Worm (Caenorhabditis elegans): ENCODE measurements around the gene nfx-1.

nfx-1 gene

ce11 chrIII:6350424-6350823 lies 24.8 kb upstream of the nfx-1 start:
- TF ChIP-seq ceh-22 (tag; optimal IDR thresholded peaks at IDR 0.05) (no peak), nhr-11 (tag; optimal IDR thresholded peaks at IDR 0.05) (no peak), unc-42 (tag; optimal IDR thresholded peaks at IDR 0.05) (peak; percentile 58), hlh-8 (tag; optimal IDR thresholded peaks at IDR 0.05) (no peak), ceh-30 (tag; optimal IDR thresholded peaks at IDR 0.05) (no peak), elt-4 (tag; optimal IDR thresholded peaks at IDR 0.05) (no peak)

- TF ChIP-seq odd-2 (tag; optimal IDR thresholded peaks at IDR 0.05) (no peak), T23F11.4 (GFP tag; optimal IDR thresholded peaks at IDR 0.05) (no peak), pros-1 (tag; optimal IDR thresholded peaks at IDR 0.05) (no peak), K09A11.1 (tag; optimal IDR thresholded peaks at IDR 0.05; ENCODE audit: insufficient read depth) (no peak), pax-1 (tag; optimal IDR thresholded peaks at IDR 0.05) (no peak), ceh-14 (tag; optimal IDR thresholded peaks at IDR 0.05) (no peak), ets-4 (tag; optimal IDR thresholded peaks at IDR 0.05) (no peak), tbx-2 (tag; optimal IDR thresholded peaks at IDR 0.05) (no peak), pag-3 (tag; optimal IDR thresholded peaks at IDR 0.05; ENCODE audit: borderline replicate concordance) (no peak), hlh-15 (tag; optimal IDR thresholded peaks at IDR 0.05) (no peak), ceh-45 (GFP tag; IDR thresholded peaks at IDR 0.05) (no peak), pqm-1 (tag; optimal IDR thresholded peaks at IDR 0.05) (no peak), mec-3 (tag; optimal IDR thresholded peaks at IDR 0.05; ENCODE audit: borderline replicate concordance) (no peak)
Measured at ce11 chrIII:6351438-6351837, 23.7 kb upstream of the nfx-1 start.

ce11 chrIII:6352459-6352858 lies 22.7 kb upstream of the nfx-1 start:
- no peak for TF ChIP-seq K02D7.2 (tag; optimal IDR thresholded peaks at IDR 0.05)
- TF ChIP-seq unc-42 (tag; optimal IDR thresholded peaks at IDR 0.05): peak; percentile 67

- TF ChIP-seq unc-55 (GFP tag; optimal IDR thresholded peaks at IDR 0.05): no peak
Measured at ce11 chrIII:6353084-6353483, 22.1 kb upstream of the nfx-1 start, which contains the start of gene akap-1. Gene akap-1, plus strand, starts transcription at chrIII:6353384.

- TF ChIP-seq sox-2 (GFP tag; IDR thresholded peaks at IDR 0.05) (no peak), elt-2 (tag; optimal IDR thresholded peaks at IDR 0.05) (no peak), nhr-232 (tag; optimal IDR thresholded peaks at IDR 0.05) (no peak)
Measured at ce11 chrIII:6355359-6355758, 19.8 kb upstream of the nfx-1 start.

- TF ChIP-seq dmd-4 (tag; optimal IDR thresholded peaks at IDR 0.05; ENCODE audit: borderline replicate concordance): no peak
- no peak for TF ChIP-seq ceh-19 (GFP tag; optimal IDR thresholded peaks at IDR 0.05)
- TF ChIP-seq ttx-3 (tag; optimal IDR thresholded peaks at IDR 0.05): no peak
- no peak for TF ChIP-seq ceh-18 (tag; optimal IDR thresholded peaks at IDR 0.05)
- no peak for TF ChIP-seq unc-42 (tag; optimal IDR thresholded peaks at IDR 0.05)
- TF ChIP-seq madf-2 (tag; optimal IDR thresholded peaks at IDR 0.05): no peak
- no peak for TF ChIP-seq nfya-1 (tag; optimal IDR thresholded peaks at IDR 0.05)
- TF ChIP-seq ceh-14 (tag; optimal IDR thresholded peaks at IDR 0.05): no peak
- TF ChIP-seq rnt-1 (tag; optimal IDR thresholded peaks at IDR 0.05): no peak
- no peak for TF ChIP-seq ceh-34 (tag; optimal IDR thresholded peaks at IDR 0.05)
- no peak for TF ChIP-seq pros-1 (tag; optimal IDR thresholded peaks at IDR 0.05)
- TF ChIP-seq hlh-30 (tag; optimal IDR thresholded peaks at IDR 0.05; ENCODE audit: insufficient read depth): no peak
- no peak for TF ChIP-seq fax-1 (tag; optimal IDR thresholded peaks at IDR 0.05)
- TF ChIP-seq sdc-2 (tag; optimal IDR thresholded peaks at IDR 0.05): no peak
- no peak for TF ChIP-seq Y22D7AL.16 (tag; optimal IDR thresholded peaks at IDR 0.05)
- no peak for TF ChIP-seq pqm-1 (tag; optimal IDR thresholded peaks at IDR 0.05)
- no peak for TF ChIP-seq pag-3 (tag; optimal IDR thresholded peaks at IDR 0.05; ENCODE audit: borderline replicate concordance)
- no peak for TF ChIP-seq tbx-7 (tag; optimal IDR thresholded peaks at IDR 0.05)
- TF ChIP-seq hlh-15 (tag; optimal IDR thresholded peaks at IDR 0.05): no peak
- no peak for TF ChIP-seq pat-9 (tag; optimal IDR thresholded peaks at IDR 0.05)
Measured at ce11 chrIII:6356007-6356406, 19.2 kb upstream of the nfx-1 start.

Measured in whole organism, late embryonic.